4 fruit fly cellular contexts compared by ENCODE assay signal in the genomic region with DNA sequence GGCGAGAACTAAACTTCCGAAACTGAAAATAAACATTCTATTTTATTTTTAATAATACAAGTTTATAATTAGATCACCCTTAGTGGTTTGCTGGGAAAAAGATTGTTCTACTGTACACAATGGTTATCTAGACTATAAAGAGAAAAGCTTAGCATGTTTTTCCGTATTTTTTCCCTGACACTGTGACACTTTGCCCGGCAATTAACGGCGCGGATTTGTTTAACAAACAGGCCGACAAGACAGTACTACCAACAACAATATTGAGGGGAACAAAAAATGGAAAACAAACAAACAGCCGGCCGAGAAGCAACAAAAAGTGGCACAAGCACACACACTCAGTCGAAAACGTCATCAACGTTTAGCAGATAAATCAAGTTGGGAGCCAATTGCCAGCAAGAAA.
TF ChIP-seq lines count a peak whose summit lies in the region.

No protein-coding gene starts in this region.

- TF ChIP-seq CTCF in whole organism, embryonic (GFP tag; optimal IDR thresholded peaks at IDR 0.05; lab: Kevin White, UChicago): no peak

TF ChIP-seq in whole organism, adult, 20 proteins besides CTCF, POLR2A, EP300 and RAD21:
- TF ChIP-seq CG1620 (GFP tag; optimal IDR thresholded peaks at IDR 0.05; lab: Kevin White, UChicago): no peak
- TF ChIP-seq kay (GFP tag; lab: Kevin White, UChicago; ENCODE audit: borderline replicate concordance): peak; percentile 69
- TF ChIP-seq Crg-1 (GFP tag; optimal IDR thresholded peaks at IDR 0.05; lab: Kevin White, UChicago): no peak
- no peak for TF ChIP-seq CG12768 (GFP tag; optimal IDR thresholded peaks at IDR 0.05; lab: Kevin White, UChicago)
TF ChIP-seq in whole organism, adult: peak in this region for 1.

TF ChIP-seq in whole organism, embryonic, 481 proteins besides CTCF, POLR2A, EP300 and RAD21:
- TF ChIP-seq CG14667 (GFP tag; IDR thresholded peaks at IDR 0.05; lab: Robert Waterston, UW) (no peak), CG18476 (GFP tag; optimal IDR thresholded peaks at IDR 0.05; lab: Kevin White, UChicago) (no peak), CHES-1-like (GFP tag; optimal IDR thresholded peaks at IDR 0.05; lab: Kevin White, UChicago) (no peak), CG1529 (GFP tag; optimal IDR thresholded peaks at IDR 0.05; lab: Kevin White, UChicago) (no peak), Asciz (GFP tag; optimal IDR thresholded peaks at IDR 0.05; lab: Kevin White, UChicago) (peak; percentile 16), en (GFP tag; optimal IDR thresholded peaks at IDR 0.05; lab: Kevin White, UChicago) (no peak)

TF ChIP-seq in whole organism, prepupa, 60 proteins besides CTCF, POLR2A, EP300 and RAD21:
- TF ChIP-seq dsx (GFP tag; optimal IDR thresholded peaks at IDR 0.05; lab: Kevin White, UChicago; ENCODE audit: poor library complexity, severe bottlenecking) (no peak), esn (GFP tag; optimal IDR thresholded peaks at IDR 0.05; lab: Kevin White, UChicago) (no peak), Hr38 (GFP tag; optimal IDR thresholded peaks at IDR 0.05; lab: Kevin White, UChicago) (no peak), svp (GFP tag; lab: Kevin White, UChicago) (peak; percentile 55), fkh (GFP tag; optimal IDR thresholded peaks at IDR 0.05; lab: Kevin White, UChicago) (peak; percentile 27), dac (GFP tag; optimal IDR thresholded peaks at IDR 0.05; lab: Kevin White, UChicago) (no peak)

TF ChIP-seq in whole organism, pupa, 21 proteins besides CTCF, POLR2A, EP300 and RAD21:
- TF ChIP-seq CG32121 (GFP tag; IDR thresholded peaks at IDR 0.05; lab: Robert Waterston, UW) (0 out of 2 replicates have a peak, but pooled peaks have one; percentile 7), CG4496 (GFP tag; IDR thresholded peaks at IDR 0.05; lab: Robert Waterston, UW) (0 out of 3 replicates have a peak, but pooled peaks have one; percentile 17), CG34367 (tag; optimal IDR thresholded peaks at IDR 0.05; lab: Kevin White, UChicago) (no peak)
